Worm (Caenorhabditis elegans): ENCODE measurements around the gene mth-1.

The mth-1 gene

ce11 chrII:4151499-4152132 is 52.0 kb downstream of the mth-1 start:
- TF ChIP-seq B0336.3 (GFP tag; IDR thresholded peaks at IDR 0.05), result no peak
- no peak for TF ChIP-seq snpc-3.4 (tag; optimal IDR thresholded peaks at IDR 0.05)
- TF ChIP-seq F22D6.2 (tag; optimal IDR thresholded peaks at IDR 0.05), result no peak
- no peak for TF ChIP-seq xnd-1 (tag; optimal IDR thresholded peaks at IDR 0.05)

- TF ChIP-seq ceh-27 (GFP tag; optimal IDR thresholded peaks at IDR 0.05), result no peak
- TF ChIP-seq hlh-12 (tag; optimal IDR thresholded peaks at IDR 0.05), result no peak
- TF ChIP-seq nfya-1 (tag; optimal IDR thresholded peaks at IDR 0.05; ENCODE audit: borderline replicate concordance, insufficient read depth), result no peak
- TF ChIP-seq mxl-1 (tag; optimal IDR thresholded peaks at IDR 0.05), result no peak
- no peak for TF ChIP-seq ama-1 (optimal IDR thresholded peaks at IDR 0.05)
- no peak for TF ChIP-seq ama-1 (GFP tag; optimal IDR thresholded peaks at IDR 0.05)
- TF ChIP-seq him-1 (tag; optimal IDR thresholded peaks at IDR 0.05), result no peak
- TF ChIP-seq F49E8.2 (tag; optimal IDR thresholded peaks at IDR 0.05; ENCODE audit: insufficient read depth), result no peak
- TF ChIP-seq Y79H2A.3 (GFP tag; conservative IDR thresholded peaks at IDR 0.05), result no peak
- TF ChIP-seq mcd-1 (GFP tag; IDR thresholded peaks at IDR 0.05), result no peak
- TF ChIP-seq bed-1 (GFP tag; IDR thresholded peaks at IDR 0.05), result no peak
- TF ChIP-seq attf-3 (GFP tag; conservative IDR thresholded peaks at IDR 0.05), result no peak
- TF ChIP-seq zfh-2 (GFP tag; conservative IDR thresholded peaks at IDR 0.05), result no peak
- no peak for TF ChIP-seq cebp-2 (GFP tag; IDR thresholded peaks at IDR 0.05)
- TF ChIP-seq madf-8 (GFP tag; conservative IDR thresholded peaks at IDR 0.05), result no peak
- TF ChIP-seq lsy-27 (tag; optimal IDR thresholded peaks at IDR 0.05; ENCODE audit: borderline replicate concordance, insufficient read depth), result no peak
- TF ChIP-seq xnd-1 (tag; optimal IDR thresholded peaks at IDR 0.05), result no peak
- TF ChIP-seq ceh-91 (GFP tag; IDR thresholded peaks at IDR 0.05), result no peak
- TF ChIP-seq egl-18 (GFP tag; IDR thresholded peaks at IDR 0.05), result no peak
- no peak for TF ChIP-seq dox-1 (GFP tag; IDR thresholded peaks at IDR 0.05)
Observed at ce11 chrII:4150211-4150610, 53.4 kb downstream of the mth-1 start.

- TF ChIP-seq gei-17 (GFP tag; optimal IDR thresholded peaks at IDR 0.05) (no peak), chd-7 (tag; optimal IDR thresholded peaks at IDR 0.05) (no peak), die-1 (tag; optimal IDR thresholded peaks at IDR 0.05) (no peak), ekl-4 (GFP tag; IDR thresholded peaks at IDR 0.05) (no peak)
Observed at ce11 chrII:4146039-4146438, 57.5 kb downstream of the mth-1 start, which contains the start of gene F56D3.1. TSS of gene F56D3.1 (plus strand) at chrII:4146339.
